Worm (Caenorhabditis elegans) whole organism, L3 larva: ENCODE measurements around the gene clec-118.
"Not testable (repeated sequence)": the region's sequence is repeated elsewhere in the genome, so short reads cannot be mapped to it uniquely, and the experiment has no call there.

ENCODE experiments used
- ZK546.5 ChIP-seq: sonication (generic microtip); optimal IDR thresholded peaks from 2 replicates; lab custom pipeline; 2017; ENCODE audit warnings: missing biosample characterization, missing genetic modification characterization
- aly-2 ChIP-seq: fragments of 150-350 bp; optimal IDR thresholded peaks from 2 replicates; lab custom pipeline; 2014; ENCODE audit warnings: missing biosample characterization, missing genetic modification characterization
- ama-1 ChIP-seq: fragments of 150-350 bp; optimal IDR thresholded peaks from 2 replicates; lab custom pipeline; 2018
- ceh-28 ChIP-seq: fragments of 150-350 bp; optimal IDR thresholded peaks from 2 replicates; lab custom pipeline; 2014; ENCODE audit warnings: missing biosample characterization, missing genetic modification reagents, missing genetic modification characterization
- ceh-82 ChIP-seq: fragments of 150-350 bp; optimal IDR thresholded peaks from 2 replicates; lab custom pipeline; 2014; ENCODE audit warnings: missing biosample characterization, missing genetic modification characterization
- ceh-9 ChIP-seq: sonication (generic microtip); optimal IDR thresholded peaks from 2 replicates; lab custom pipeline; 2018; ENCODE audit warnings: missing biosample characterization, missing genetic modification characterization
- elt-1 ChIP-seq: fragments of 150-350 bp; optimal IDR thresholded peaks from 2 replicates; lab custom pipeline; 2014; ENCODE audit warnings: missing biosample characterization, missing genetic modification characterization
- elt-3 ChIP-seq, 3 experiments: fragments of 150-350 bp in 1 of 3; sonication (generic microtip) in 2 of 3; optimal IDR thresholded peaks; 2 replicates in 2 of 3; 4 replicates in 1 of 3; lab custom pipeline; 2014 to 2017; ENCODE audit warnings: missing biosample characterization in 3 of 3, missing genetic modification characterization in 3 of 3
- fkh-10 ChIP-seq: sonication (generic microtip); optimal IDR thresholded peaks from 2 replicates; lab custom pipeline; 2017; ENCODE audit warnings: missing biosample characterization, missing genetic modification reagents, missing genetic modification characterization
- hmg-11 ChIP-seq: sonication (generic microtip); optimal IDR thresholded peaks from 2 replicates; lab custom pipeline; 2016; ENCODE audit warnings: missing genetic modification characterization, missing compliant biosample characterization
- jun-1 ChIP-seq: fragments of 150-350 bp; optimal IDR thresholded peaks from 2 replicates; lab custom pipeline; 2014; ENCODE audit warnings: missing biosample characterization, missing genetic modification reagents, missing genetic modification characterization
- lin-15B ChIP-seq: fragments of 150-350 bp; optimal IDR thresholded peaks from 2 replicates; lab custom pipeline; 2014; ENCODE audit warnings: missing biosample characterization, missing genetic modification characterization
- lsy-12 ChIP-seq: sonication (generic microtip); optimal IDR thresholded peaks from 2 replicates; lab custom pipeline; 2016; ENCODE audit warnings: mild to moderate bottlenecking, missing genetic modification characterization, missing compliant biosample characterization
- mdl-1 ChIP-seq: fragments of 150-350 bp; optimal IDR thresholded peaks from 2 replicates; lab custom pipeline; 2014; ENCODE audit warnings: missing biosample characterization, missing genetic modification characterization
- mml-1 ChIP-seq: fragments of 150-350 bp; sonication (generic microtip); optimal IDR thresholded peaks from 3 replicates; lab custom pipeline; 2014; ENCODE audit warnings: missing biosample characterization, missing genetic modification characterization
- nfya-1 ChIP-seq: sonication (generic microtip); optimal IDR thresholded peaks from 2 replicates; lab custom pipeline; 2017; ENCODE audit warnings: missing genetic modification characterization, mild to moderate bottlenecking, missing compliant biosample characterization, antibody characterized with exemption, moderate library complexity; ENCODE audit not compliant: insufficient read depth
- nhr-11 ChIP-seq: fragments of 150-350 bp; optimal IDR thresholded peaks from 2 replicates; lab custom pipeline; 2014; ENCODE audit warnings: missing biosample characterization, missing genetic modification characterization
- nhr-12 ChIP-seq: fragments of 150-350 bp; optimal IDR thresholded peaks from 2 replicates; lab custom pipeline; 2014; ENCODE audit warnings: missing biosample characterization, missing genetic modification characterization
- nhr-237 ChIP-seq: fragments of 150-350 bp; optimal IDR thresholded peaks from 2 replicates; lab custom pipeline; 2014; ENCODE audit warnings: missing biosample characterization, missing genetic modification characterization
- nhr-25 ChIP-seq: sonication (generic microtip); optimal IDR thresholded peaks from 2 replicates; lab custom pipeline; 2017; ENCODE audit warnings: missing biosample characterization, missing genetic modification characterization
- nhr-43 ChIP-seq: sonication (generic microtip); optimal IDR thresholded peaks from 2 replicates; lab custom pipeline; 2016; ENCODE audit warnings: mild to moderate bottlenecking, missing genetic modification characterization, missing compliant biosample characterization; ENCODE audit not compliant: poor library complexity, severe bottlenecking
- nhr-67 ChIP-seq: fragments of 150-350 bp; optimal IDR thresholded peaks from 2 replicates; lab custom pipeline; 2014; ENCODE audit warnings: missing biosample characterization, missing genetic modification characterization
- nhr-76 ChIP-seq: fragments of 150-350 bp; sonication (generic microtip); optimal IDR thresholded peaks from 5 replicates; lab custom pipeline; 2014; ENCODE audit warnings: missing biosample characterization, missing genetic modification characterization
- nhr-77 ChIP-seq: fragments of 150-350 bp; optimal IDR thresholded peaks from 2 replicates; lab custom pipeline; 2014; ENCODE audit warnings: missing biosample characterization, missing genetic modification characterization
- pha-4 ChIP-seq: fragments of 150-350 bp; optimal IDR thresholded peaks from 2 replicates; lab custom pipeline; 2014; ENCODE audit warnings: missing biosample characterization, missing genetic modification reagents, missing genetic modification characterization
- sea-2 ChIP-seq: fragments of 150-350 bp; sonication (generic microtip); optimal IDR thresholded peaks from 4 replicates; lab custom pipeline; 2014; ENCODE audit warnings: missing biosample characterization, missing genetic modification reagents, missing genetic modification characterization
- snpc-4 ChIP-seq: fragments of 150-350 bp; optimal IDR thresholded peaks from 2 replicates; lab custom pipeline; 2014; ENCODE audit warnings: missing biosample characterization, missing genetic modification characterization
- unc-39 ChIP-seq: sonication (generic microtip); optimal IDR thresholded peaks from 4 replicates; lab custom pipeline; 2017; ENCODE audit warnings: missing biosample characterization, missing genetic modification characterization
- unc-62 ChIP-seq: fragments of 150-350 bp; sonication (generic microtip); optimal IDR thresholded peaks from 4 replicates; lab custom pipeline; 2014; ENCODE audit warnings: missing biosample characterization, missing genetic modification reagents, missing genetic modification characterization
- zag-1 ChIP-seq: fragments of 150-350 bp; optimal IDR thresholded peaks from 2 replicates; lab custom pipeline; 2014; ENCODE audit warnings: missing biosample characterization, missing genetic modification characterization
- ztf-11 ChIP-seq: fragments of 150-350 bp; optimal IDR thresholded peaks from 2 replicates; lab custom pipeline; 2014; ENCODE audit warnings: missing biosample characterization, missing genetic modification characterization
- ztf-4 ChIP-seq: fragments of 150-350 bp; optimal IDR thresholded peaks from 2 replicates; lab custom pipeline; 2014; ENCODE audit warnings: missing biosample characterization, missing genetic modification characterization

The clec-118 gene

ce11 chrII:612361-612760 is at the start of gene clec-118:
TSS of gene clec-118 (minus strand) at chrII:612461.
- not testable (repeated sequence) for TF ChIP-seq aly-2 (tag; lab: Kevin White, UChicago); elt-3 (tag; optimal IDR thresholded peaks at IDR 0.05; lab: Kevin White, UChicago); fkh-10 (GFP tag; lab: Kevin White, UChicago)

- TF ChIP-seq ceh-82 (tag; lab: Kevin White, UChicago) (no peak), snpc-4 (tag; lab: Kevin White, UChicago) (no peak), mml-1 (tag; lab: Kevin White, UChicago) (no peak), ama-1 (lab: Kevin White, UChicago) (no peak), jun-1 (tag; lab: Kevin White, UChicago) (no peak), nhr-25 (no peak), pha-4 (tag; lab: Kevin White, UChicago) (no peak), nhr-77 (tag; lab: Kevin White, UChicago) (no peak), sea-2 (GFP tag; lab: Kevin White, UChicago) (no peak), nhr-67 (no peak), nhr-76 (tag; lab: Kevin White, UChicago) (no peak)
Observed at ce11 chrII:661696-662095, 49.4 kb upstream of the clec-118 start, which contains the start of gene sri-45. TSS of gene sri-45 (minus strand) at chrII:661796.

ce11 chrII:658369-658768 is 46.1 kb upstream of the clec-118 start, which contains the start of gene sdz-24:
TSS of gene sdz-24 (plus strand) at chrII:658669.
- no peak for TF ChIP-seq nhr-77 (tag; lab: Kevin White, UChicago)
- no peak for TF ChIP-seq lsy-12
- no peak for TF ChIP-seq nhr-25
- TF ChIP-seq hmg-11 (tag; lab: Kevin White, UChicago), result no peak
- TF ChIP-seq sea-2 (GFP tag; lab: Kevin White, UChicago), result no peak
- no peak for TF ChIP-seq zag-1 (tag; lab: Kevin White, UChicago)

ce11 chrII:651324-651723 is 39.1 kb upstream of the clec-118 start:
- no peak for TF ChIP-seq nhr-11 (tag; lab: Kevin White, UChicago)
- TF ChIP-seq unc-39 (tag; lab: Kevin White, UChicago), result no peak
- no peak for TF ChIP-seq nhr-12 (tag; lab: Kevin White, UChicago)

- peak; percentile 39 for TF ChIP-seq nfya-1
- no peak for TF ChIP-seq ceh-28 (tag; lab: Kevin White, UChicago)
Observed at ce11 chrII:650321-651005, 38.2 kb upstream of the clec-118 start, which contains the start of the genes K07E8.7 and frpr-14. TSS of gene K07E8.7 (minus strand) at chrII:650367. TSS of gene frpr-14 (plus strand) at chrII:650955.

- no peak for TF ChIP-seq nhr-12 (tag; lab: Kevin White, UChicago)
- TF ChIP-seq elt-1 (tag; lab: Kevin White, UChicago), result no peak
- TF ChIP-seq mml-1 (tag; lab: Kevin White, UChicago), result no peak
- no peak for TF ChIP-seq lin-15B
- TF ChIP-seq nfya-1, result no peak
Observed at ce11 chrII:643733-644132, 31.5 kb upstream of the clec-118 start.

- no peak for TF ChIP-seq nhr-25
- no peak for TF ChIP-seq ztf-4
- TF ChIP-seq ztf-11 (tag; lab: Kevin White, UChicago), result no peak
- peak; percentile 26 for TF ChIP-seq nfya-1
- TF ChIP-seq, all 47 proteins: peak for 1
Observed at ce11 chrII:639467-639866, 27.2 kb upstream of the clec-118 start, which contains the start of gene K07E8.6. TSS of gene K07E8.6 (minus strand) at chrII:639567.

- no peak for TF ChIP-seq nhr-25
- no peak for TF ChIP-seq nhr-11 (tag; lab: Kevin White, UChicago)
- TF ChIP-seq lin-15B, result no peak
- TF ChIP-seq mdl-1 (tag; lab: Kevin White, UChicago), result no peak
- TF ChIP-seq lsy-12, result no peak
- TF ChIP-seq nhr-237, result no peak
- TF ChIP-seq unc-62 (GFP tag; lab: Kevin White, UChicago), result no peak
- TF ChIP-seq sea-2 (GFP tag; lab: Kevin White, UChicago), result no peak
- no peak for TF ChIP-seq ceh-9 (tag; lab: Kevin White, UChicago)
- TF ChIP-seq ZK546.5 (tag; lab: Kevin White, UChicago), result no peak
- TF ChIP-seq nhr-43 (tag; lab: Kevin White, UChicago), result no peak
Observed at ce11 chrII:633984-634383, 21.7 kb upstream of the clec-118 start, which contains the start of gene T04B8.1. TSS of gene T04B8.1 (plus strand) at chrII:634284.
